Fruit fly (Drosophila melanogaster) ovary, adult (tissue): ENCODE data around the gene ush.

Experiments used
- CG17801 ChIP-seq: fragments of 200-800 bp; optimal IDR thresholded peaks from 2 replicates; lab custom pipeline; 2019; ENCODE audit warnings: missing biosample characterization, mild to moderate bottlenecking, missing genetic modification characterization, moderate library complexity; ENCODE audit not compliant: partially characterized antibody

Gene ush

dm6 chr2L:492225-492624 is 16.2 kb downstream of the ush start:
- no peak for TF ChIP-seq CG17801 (GFP tag; lab: Kevin White, UChicago)

DNA sequence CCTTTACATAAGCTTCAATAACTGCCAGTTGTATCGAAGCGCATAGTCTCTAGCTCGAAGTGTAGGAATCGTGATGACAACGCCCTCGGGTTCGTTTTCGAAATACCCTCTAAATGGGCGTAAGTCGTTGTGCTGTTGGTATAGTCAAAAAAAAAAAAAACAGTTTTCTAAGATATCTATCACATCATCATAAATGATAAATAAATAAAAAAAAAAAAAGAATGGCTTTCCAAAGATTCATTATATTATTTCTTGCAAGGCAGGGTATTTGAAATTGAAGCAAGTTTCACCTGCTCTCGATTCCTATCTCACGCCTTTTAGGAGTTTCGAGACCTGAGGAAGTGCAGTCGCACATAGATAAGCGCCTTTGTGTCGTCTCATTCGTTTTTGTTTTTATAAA is 17.3 kb downstream of the ush start:
- TF ChIP-seq CG17801 (GFP tag; lab: Kevin White, UChicago): peak; percentile 21

DNA sequence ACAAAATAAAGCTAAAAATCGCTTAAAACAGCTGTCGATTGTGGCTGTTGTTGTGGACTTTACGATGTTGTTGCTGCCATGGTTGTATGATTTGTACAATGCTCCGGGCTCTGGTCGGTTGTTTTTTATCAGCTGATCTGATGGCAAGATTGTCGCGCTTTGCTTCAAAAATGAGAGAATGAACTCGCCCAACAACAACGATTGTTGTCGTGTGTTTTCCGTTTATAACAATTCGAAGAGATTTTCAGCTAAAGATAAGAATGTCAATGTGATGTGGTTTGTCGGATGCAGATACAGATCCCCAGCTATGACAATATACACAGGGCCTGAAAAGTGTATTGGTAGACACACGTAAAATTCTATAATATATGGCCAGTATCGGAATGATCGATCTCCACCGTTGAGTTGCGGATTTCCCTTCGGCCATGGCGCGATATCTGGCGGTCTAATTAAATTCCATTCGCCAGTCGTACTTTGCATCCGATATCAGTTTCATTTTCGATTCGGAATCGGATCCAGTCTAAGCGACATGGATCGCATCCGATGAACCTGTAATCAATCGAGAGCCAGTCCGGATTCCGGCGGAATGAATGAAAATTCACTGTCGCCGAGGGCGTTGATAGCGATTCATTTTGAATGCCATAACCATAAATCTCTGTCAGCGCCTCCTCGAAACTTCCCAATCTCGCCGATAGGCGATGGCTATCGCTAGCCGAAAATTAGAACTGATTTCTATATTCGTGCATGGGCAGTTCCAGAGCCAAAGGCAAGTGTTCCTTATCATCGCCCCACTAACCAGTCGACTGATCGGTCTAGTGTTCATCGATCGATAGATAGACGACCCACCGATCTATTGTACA is 19.6 kb downstream of the ush start:
- no peak for TF ChIP-seq CG17801 (GFP tag; lab: Kevin White, UChicago)

dm6 chr2L:496436-496835 is 20.4 kb downstream of the ush start:
- TF ChIP-seq CG17801 (GFP tag; lab: Kevin White, UChicago): no peak

DNA sequence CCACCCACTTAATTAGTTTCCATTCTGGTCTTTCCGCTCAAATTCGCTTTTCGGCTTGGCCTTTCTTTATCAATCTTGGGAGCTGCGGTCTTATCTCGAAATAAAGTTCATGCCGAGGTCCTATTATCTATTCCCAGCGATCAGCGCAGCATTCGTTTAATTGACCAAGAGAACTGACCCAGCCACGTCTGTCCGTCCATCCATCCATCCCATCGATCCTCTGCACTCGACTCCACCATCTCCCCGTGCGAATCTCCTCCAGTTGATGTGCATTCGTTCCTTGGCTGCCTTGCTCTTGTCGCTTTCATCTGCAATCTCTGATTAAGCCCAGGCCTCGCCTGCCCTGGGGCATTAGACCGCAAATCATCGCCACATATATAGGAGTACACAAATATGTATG is 20.8 kb downstream of the ush start:
- TF ChIP-seq CG17801 (GFP tag; lab: Kevin White, UChicago): no peak

DNA sequence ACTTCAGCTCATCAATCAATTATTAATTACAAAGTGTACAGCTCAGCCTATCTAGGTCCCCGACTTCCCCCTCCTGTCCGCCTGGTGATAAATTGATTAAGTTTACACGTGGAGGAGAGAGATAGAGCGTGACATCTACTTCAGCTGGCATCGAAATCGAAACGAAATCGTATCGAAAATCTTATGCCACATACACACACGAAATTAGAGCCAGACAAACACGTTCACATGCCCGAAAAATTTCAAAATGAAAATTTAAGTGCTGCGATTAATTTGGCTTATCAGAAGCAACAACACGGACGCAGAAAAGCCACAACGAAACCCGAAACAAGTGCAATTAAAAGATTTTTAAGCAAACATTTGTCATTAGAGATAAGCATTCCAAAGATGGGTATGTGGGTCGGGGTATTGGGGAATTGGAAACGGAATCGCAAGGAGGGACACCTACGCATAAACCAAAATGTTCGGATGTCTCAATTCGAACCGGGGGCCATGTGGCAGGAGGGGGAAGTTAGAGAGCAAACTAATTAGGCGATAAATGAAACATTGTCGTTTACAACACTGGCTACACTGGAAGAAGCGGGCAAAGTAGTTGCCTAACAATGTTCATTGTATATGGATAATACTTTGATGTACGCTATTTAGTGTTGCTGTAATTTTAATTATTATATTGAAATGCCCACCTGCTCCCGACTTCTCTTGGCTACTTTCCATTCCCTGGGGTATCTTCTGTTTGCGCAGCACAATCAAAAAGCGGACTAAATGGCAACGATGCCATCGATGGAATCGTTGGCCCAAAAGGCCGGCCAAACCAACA is 21.8 kb downstream of the ush start:
- no peak for TF ChIP-seq CG17801 (GFP tag; lab: Kevin White, UChicago)

DNA sequence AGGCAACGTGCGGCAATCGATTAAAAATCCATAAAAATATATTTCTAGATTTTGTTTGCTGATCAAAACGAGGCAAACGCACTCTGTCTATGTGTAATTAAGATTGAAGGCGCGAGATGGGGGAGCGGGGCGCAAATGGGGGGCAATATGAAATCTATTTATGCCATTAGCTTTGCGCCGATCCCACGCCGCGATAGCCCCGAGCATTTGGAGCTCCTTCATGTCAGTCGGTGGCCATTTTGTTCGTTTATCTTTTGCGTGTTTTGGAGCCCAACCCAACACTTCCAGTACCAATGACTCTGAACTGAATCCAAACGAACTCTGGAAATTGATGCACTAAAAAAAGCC is 22.4 kb downstream of the ush start:
- TF ChIP-seq CG17801 (GFP tag; lab: Kevin White, UChicago): no peak

DNA sequence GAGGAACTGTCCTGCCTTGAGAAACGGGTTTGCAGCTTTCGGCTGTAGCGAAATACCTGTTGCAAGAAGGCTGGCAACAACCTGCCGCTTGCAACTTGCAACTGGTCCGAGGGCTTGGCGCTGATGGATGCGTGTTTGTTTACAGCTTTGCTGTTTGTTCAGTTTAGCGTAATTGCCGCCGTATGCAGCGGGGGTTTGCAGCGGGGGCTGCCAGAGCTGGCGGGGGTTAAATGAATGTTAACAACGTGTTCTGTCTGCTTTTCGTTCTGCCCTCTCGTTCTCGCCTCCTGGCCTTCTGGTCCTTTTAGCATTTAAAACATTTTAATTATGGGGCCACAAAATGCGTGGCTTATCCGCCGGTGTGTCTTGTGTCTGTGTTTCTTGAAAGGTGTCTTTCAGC is 23.9 kb downstream of the ush start:
- TF ChIP-seq CG17801 (GFP tag; lab: Kevin White, UChicago): no peak

DNA sequence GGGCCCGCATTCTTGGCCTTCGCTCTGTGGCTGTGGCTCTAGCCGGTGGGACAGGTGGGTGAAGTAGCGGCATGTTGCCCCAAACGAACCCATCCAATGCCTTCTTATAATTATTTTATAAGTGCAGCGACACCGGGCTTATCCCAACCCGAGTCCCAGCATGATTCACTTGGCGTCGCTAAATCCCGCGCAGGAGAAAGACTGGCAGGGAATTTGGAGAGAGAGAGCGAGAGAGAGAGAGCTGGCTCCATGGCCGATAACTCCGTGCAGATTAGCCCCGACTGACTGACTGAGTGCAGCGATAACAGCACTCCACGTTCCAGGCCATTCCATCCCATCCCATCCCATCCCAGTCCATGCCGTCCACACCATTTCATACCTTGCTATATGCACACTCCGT is 25.6 kb downstream of the ush start:
- TF ChIP-seq CG17801 (GFP tag; lab: Kevin White, UChicago): no peak

DNA sequence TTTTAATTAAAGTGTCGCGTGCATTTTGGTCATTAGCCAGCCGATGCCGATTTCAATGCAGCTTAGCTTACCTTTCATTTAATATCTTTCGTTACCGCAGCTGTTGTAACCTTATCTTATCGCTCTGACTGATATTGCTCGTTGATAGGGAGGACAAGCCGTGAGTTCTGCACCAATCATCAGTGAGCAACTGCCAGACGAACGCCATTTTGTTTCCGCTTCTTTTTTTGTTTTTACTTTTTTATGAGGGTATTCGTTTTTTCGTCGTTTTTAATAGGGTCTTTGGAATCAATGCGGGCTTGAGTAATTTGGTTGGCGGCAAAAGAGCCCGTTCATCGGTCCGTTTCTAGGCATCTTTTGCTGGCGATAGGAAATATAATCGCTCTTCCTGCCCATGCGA is 29.0 kb downstream of the ush start:
- no peak for TF ChIP-seq CG17801 (GFP tag; lab: Kevin White, UChicago)

DNA sequence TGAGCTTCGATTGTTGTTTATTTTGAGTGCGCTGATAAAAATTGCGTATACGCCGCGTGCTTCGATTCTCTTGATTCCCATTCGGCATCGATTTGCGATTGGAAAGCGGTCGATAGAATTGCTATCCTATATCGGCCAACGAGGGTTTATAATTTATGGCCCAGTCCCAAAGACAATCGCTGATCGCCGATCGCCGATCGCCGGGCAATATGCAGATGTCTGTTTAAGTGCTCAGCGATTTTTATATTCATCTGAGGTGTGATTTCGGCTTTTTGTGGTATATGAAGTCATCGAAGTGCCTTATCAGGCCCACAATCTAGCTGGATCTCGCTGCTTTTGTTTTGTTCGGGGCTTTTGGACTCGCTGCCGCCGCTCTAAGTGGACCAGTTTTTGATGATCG is 30.4 kb downstream of the ush start:
- TF ChIP-seq CG17801 (GFP tag; lab: Kevin White, UChicago): no peak

dm6 chr2L:507169-507568 is 31.1 kb downstream of the ush start:
- TF ChIP-seq CG17801 (GFP tag; lab: Kevin White, UChicago): no peak

DNA sequence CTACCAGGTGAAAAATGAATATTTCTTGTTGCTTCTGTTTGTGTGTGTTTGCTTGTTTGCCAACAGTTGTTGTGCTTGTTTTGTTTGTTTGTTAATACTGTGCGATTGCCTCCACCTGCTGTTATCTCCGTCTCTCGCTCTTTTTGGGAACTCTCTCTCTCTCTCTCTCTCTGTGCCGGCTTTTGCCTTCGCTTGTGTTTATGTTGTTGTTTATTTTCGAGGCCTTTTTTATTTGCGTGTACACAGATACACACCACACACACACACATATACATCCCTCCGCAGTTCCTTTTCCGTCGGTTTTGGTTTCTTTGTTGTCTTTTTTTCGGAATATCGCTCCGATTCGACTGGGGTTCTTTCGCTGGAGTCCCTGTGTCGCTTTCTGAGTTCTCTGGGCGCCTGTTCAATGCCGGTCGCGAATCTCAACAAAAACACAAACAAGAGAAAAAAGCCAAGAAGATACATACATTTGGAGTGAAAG is 34.6 kb downstream of the ush start:
- no peak for TF ChIP-seq CG17801 (GFP tag; lab: Kevin White, UChicago)

DNA sequence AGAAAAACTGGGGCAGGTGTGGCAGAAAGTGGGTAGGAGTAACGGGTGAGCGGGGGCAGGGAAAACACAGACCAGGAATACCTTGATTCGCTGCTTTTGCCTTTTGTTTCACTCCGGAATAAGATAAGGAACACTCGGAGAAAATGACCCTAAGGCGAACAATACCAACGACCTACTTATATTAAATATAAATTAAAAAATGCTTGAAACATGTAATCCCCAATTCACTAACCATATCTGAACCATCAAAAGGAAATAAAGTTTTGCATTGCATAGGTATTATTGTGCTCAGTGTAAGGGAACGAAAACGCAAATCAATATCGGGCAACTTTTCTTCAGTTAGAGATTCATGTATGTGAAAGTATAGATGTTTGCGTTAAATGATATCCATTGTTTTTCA is 36.0 kb downstream of the ush start:
- no peak for TF ChIP-seq CG17801 (GFP tag; lab: Kevin White, UChicago)

DNA sequence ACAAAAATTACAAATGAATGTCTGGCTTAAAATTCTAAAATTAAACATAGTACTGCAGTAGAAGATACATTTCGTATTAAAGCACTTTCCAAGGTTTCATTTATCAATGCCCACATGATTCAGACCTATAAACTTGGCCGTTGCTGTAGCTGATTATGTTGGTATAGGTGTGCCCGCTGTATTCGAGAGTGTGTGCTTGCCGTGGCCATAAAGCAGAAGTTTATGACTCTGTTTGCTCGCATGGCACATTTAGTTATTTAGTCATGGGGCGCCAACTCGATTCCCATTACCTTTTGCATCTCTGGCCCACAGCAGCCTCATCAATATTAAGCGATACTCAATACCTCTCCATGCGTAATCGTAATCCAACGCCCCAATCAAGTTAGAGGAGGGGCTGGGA is 37.0 kb downstream of the ush start:
- TF ChIP-seq CG17801 (GFP tag; lab: Kevin White, UChicago): no peak
